Worm (Caenorhabditis elegans) whole organism, L4/young adult: ENCODE data around the gene F26C11.4.
A peak's percentile ranks its signal among the peaks of the same experiment; 100 is the strongest.

Experiments
- W03F9.2 ChIP-seq: fragments of 150-350 bp; optimal IDR thresholded peaks from 2 replicates; lab custom pipeline; 2014; ENCODE audit warnings: missing biosample characterization, missing genetic modification characterization
- dao-5 ChIP-seq: sonication (generic microtip); optimal IDR thresholded peaks from 2 replicates; lab custom pipeline; 2016; ENCODE audit warnings: missing genotype, missing genetic modification characterization, moderate library complexity, missing compliant biosample characterization
- him-1 ChIP-seq: sonication (generic microtip); optimal IDR thresholded peaks from 2 replicates; lab custom pipeline; 2016; ENCODE audit warnings: missing genotype, missing genetic modification reagents, missing genetic modification characterization, missing compliant biosample characterization

The F26C11.4 gene

ce11 chrII:9935044-9935599 lies 19.0 kb upstream of the F26C11.4 start:
- TF ChIP-seq dao-5 (tag; lab: Kevin White, UChicago) (no peak), him-1 (tag; lab: Kevin White, UChicago) (no peak), W03F9.2 (no peak)

- TF ChIP-seq W03F9.2 (no peak), dao-5 (tag; lab: Kevin White, UChicago) (no peak), him-1 (tag; lab: Kevin White, UChicago) (no peak)
Measured at ce11 chrII:9934570-9934969, 18.5 kb upstream of the F26C11.4 start.

DNA sequence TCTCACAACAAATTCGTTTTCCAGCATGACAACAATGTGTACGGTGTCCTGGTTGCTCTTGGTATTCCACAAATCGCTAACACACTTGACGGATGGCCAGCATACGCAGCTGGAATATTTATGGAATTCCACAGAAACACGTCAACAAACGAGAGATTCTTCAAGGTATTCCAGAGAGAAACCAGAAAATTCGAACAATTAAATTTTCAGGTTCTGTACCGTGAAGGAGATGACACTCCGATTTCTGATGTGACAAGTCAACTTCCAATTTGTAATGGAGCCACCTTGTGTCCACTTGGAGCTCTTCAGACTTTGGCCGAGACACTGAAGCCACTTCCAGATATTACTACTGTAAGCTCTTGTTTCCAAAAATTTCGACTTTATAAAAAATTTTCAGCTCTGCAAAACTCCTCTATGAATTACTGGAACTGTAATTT lies 17.9 kb upstream of the F26C11.4 start:
- TF ChIP-seq W03F9.2 = peak; percentile 24
- TF ChIP-seq dao-5 (tag; lab: Kevin White, UChicago) = no peak
- no peak for TF ChIP-seq him-1 (tag; lab: Kevin White, UChicago)

DNA sequence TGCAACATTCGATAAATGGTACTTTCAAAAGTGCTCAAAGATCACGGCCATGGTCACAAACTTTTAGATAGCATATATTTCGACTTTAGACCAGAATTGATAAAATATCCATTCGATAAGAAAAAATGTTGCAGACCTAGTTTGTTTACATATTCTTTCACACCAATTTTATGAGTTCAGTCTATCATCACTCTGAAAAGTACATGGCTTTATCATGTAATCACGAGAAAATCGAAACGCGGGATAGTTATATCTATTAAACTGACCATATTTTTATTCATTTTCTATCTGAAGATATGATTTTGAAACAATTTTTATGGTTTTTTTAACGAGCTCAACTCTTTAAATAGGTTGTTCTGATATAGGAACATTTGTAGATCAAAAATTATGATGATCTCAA lies 15.4 kb upstream of the F26C11.4 start, which contains the start of gene pho-11:
Gene pho-11, plus strand, starts transcription at position 374 of the 400 bp plus-strand sequence.
- TF ChIP-seq W03F9.2 (no peak), dao-5 (tag; lab: Kevin White, UChicago) (no peak), him-1 (tag; lab: Kevin White, UChicago) (no peak)

DNA sequence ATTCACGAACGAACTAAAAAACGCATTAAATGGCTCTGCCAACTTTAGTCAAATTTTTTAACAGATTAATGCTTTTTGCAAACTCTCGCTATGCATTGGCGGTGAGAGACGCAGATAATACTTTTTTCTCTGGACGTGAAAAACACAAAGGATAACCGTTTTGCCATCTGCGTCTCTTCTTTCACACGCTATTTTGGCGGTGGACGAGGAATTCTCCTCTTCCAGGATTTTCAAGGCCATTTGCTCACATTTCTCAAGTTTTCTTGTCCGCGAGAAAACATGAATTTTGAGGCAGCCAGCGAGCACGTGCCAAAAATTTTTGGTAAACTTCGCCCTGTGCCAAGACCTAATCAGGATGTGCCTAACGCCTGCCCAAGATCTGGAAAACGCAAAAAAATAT lies 14.9 kb upstream of the F26C11.4 start:
- TF ChIP-seq him-1 (tag; lab: Kevin White, UChicago) = no peak
- TF ChIP-seq dao-5 (tag; lab: Kevin White, UChicago) = no peak
- no peak for TF ChIP-seq W03F9.2

DNA sequence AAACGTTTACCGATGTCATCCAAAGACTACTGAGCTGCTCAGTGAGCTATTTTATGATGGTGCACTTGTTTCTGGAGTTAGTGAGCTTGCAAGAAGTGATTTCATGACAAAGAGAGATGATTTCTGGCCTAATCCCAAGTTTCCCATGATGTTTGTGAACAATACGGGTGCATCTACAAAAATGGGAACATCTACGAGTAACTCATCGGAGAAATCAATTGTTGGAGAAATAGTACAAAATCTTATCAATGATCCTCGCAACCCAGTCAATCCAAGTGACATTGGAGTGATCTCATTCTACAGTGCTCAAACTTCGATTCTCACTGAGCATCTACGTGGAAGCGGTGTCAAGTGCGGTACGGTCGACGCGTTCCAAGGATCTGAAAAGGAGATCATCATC lies 12.4 kb upstream of the F26C11.4 start:
- TF ChIP-seq W03F9.2 (no peak), him-1 (tag; lab: Kevin White, UChicago) (no peak), dao-5 (tag; lab: Kevin White, UChicago) (no peak)

ce11 chrII:9921622-9922269 lies 5.7 kb upstream of the F26C11.4 start, which contains the start of gene C05C10.2:
Gene C05C10.2 (plus strand): TSS chrII:9922219.
- TF ChIP-seq him-1 (tag; lab: Kevin White, UChicago) = no peak
- TF ChIP-seq W03F9.2 = no peak
- TF ChIP-seq dao-5 (tag; lab: Kevin White, UChicago) = no peak

DNA sequence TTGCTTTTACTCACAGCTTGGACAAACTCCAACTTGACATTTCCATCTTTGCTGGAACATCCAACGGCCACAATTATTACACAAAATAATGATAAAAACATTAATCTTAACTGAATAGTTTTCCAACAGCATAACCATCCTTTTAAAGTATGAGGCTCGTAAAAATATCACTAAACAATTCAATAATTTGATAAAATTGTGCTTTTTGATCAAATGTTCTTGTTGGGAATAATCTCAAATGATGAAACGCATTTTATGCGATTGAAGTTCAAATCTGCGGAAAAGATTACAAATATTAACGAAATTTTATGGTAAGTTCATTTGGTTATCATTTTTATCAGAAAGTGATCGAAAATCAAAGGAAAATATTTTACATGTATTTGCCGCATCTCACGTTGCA lies 4.4 kb upstream of the F26C11.4 start, which contains the start of gene pho-10:
Gene pho-10, minus strand, starts transcription at position 101 of the 400 bp plus-strand sequence.
- no peak for TF ChIP-seq W03F9.2
- TF ChIP-seq dao-5 (tag; lab: Kevin White, UChicago) = no peak
- no peak for TF ChIP-seq him-1 (tag; lab: Kevin White, UChicago)

DNA sequence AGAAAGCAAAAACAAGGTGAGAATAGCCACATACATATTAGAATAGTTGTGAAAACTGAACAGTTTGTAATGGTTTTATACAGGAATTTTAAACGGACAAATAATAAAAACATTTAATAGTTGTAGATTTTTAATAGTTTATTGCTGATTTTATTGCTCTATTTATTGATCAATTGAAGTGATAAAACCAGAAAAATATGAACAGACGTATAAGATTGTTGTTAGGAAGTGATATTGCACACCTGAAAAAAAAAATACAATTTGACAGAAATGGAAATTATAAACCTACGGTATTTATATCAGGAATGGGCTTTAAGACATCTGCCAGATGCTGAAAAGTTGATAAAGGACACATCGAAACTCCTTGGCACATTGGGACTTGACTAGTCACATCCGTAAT lies 1.8 kb upstream of the F26C11.4 start, which contains the start of gene C05C10.8:
Gene C05C10.8, minus strand, starts transcription at position 101 of the 400 bp plus-strand sequence.
- TF ChIP-seq him-1 (tag; lab: Kevin White, UChicago) (no peak), W03F9.2 (no peak), dao-5 (tag; lab: Kevin White, UChicago) (no peak)

DNA sequence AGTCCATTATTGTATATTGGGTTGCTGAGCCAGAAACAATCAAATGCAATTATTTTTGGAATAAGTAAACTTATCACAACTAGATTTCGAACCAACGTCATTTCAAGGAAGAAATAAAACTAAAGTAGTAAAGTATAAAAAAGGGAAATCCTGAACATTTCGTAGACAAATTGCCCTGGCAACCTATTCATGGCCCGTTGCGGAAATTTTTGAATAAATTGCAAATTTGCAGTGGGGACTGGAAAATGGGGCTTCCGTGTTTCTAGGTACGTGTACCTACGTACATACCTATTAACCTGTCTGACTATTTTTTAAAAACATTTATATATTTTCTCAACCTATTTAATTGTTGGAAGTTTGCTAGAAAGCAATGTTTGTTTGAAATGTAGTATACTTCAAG lies 1.1 kb downstream of the F26C11.4 start, which contains the start of gene F26C11.3:
Gene F26C11.3, minus strand, starts transcription at position 101 of the 400 bp plus-strand sequence.
- TF ChIP-seq dao-5 (tag; lab: Kevin White, UChicago) (no peak), W03F9.2 (no peak), him-1 (tag; lab: Kevin White, UChicago) (no peak)

ce11 chrII:9904459-9904858 lies 11.6 kb downstream of the F26C11.4 start:
- TF ChIP-seq him-1 (tag; lab: Kevin White, UChicago) (no peak), dao-5 (tag; lab: Kevin White, UChicago) (no peak), W03F9.2 (no peak)

- TF ChIP-seq dao-5 (tag; lab: Kevin White, UChicago) = no peak
- no peak for TF ChIP-seq him-1 (tag; lab: Kevin White, UChicago)
- no peak for TF ChIP-seq W03F9.2
Measured at ce11 chrII:9900276-9900675, 15.8 kb downstream of the F26C11.4 start, which contains the start of gene unc-4. Gene unc-4 (minus strand): TSS chrII:9900376.

ce11 chrII:9898744-9899143 lies 17.3 kb downstream of the F26C11.4 start:
- TF ChIP-seq W03F9.2 (no peak), him-1 (tag; lab: Kevin White, UChicago) (no peak), dao-5 (tag; lab: Kevin White, UChicago) (no peak)

DNA sequence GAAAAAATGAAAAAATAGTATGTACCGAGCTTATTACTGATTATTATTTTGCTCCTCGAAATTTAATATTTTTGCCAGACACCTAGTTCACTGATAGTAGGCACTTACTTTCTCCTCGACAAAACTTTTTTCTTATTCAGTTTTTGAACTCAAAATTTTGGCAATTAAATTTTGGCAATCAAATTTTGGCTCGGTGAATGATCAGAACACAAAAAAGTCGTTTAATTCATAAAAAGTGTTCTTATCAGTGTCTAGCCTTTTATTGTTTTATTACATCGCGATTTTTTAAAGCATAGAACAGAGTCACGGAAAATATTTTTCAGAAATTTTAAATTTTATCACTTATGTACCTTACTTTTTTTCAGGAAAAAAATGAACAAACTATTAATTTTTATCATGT lies 20.9 kb downstream of the F26C11.4 start:
- no peak for TF ChIP-seq him-1 (tag; lab: Kevin White, UChicago)
- TF ChIP-seq dao-5 (tag; lab: Kevin White, UChicago) = no peak
- TF ChIP-seq W03F9.2 = no peak
